Worm (Caenorhabditis elegans) whole organism, young adult: ENCODE data around the gene Y62H9A.12.

ENCODE experiments used
- B0019.2 ChIP-seq: fragments of 200-800 bp; sonication (Bioruptor generic); conservative IDR thresholded peaks from 2 replicates; pipeline ENCODE4 v1.3.6; 2022; ENCODE audit warnings: missing genetic modification reagents, missing genetic modification characterization, missing compliant biosample characterization
- B0035.1 ChIP-seq: sonication (generic microtip); optimal IDR thresholded peaks from 2 replicates; lab custom pipeline; 2016; ENCODE audit warnings: missing genetic modification characterization, mild to moderate bottlenecking, missing compliant biosample characterization, missing genotype, missing genetic modification reagents
- B0261.1 ChIP-seq: sonication (generic microtip); optimal IDR thresholded peaks from 2 replicates; lab custom pipeline; 2016; ENCODE audit warnings: mild to moderate bottlenecking, missing genetic modification characterization, moderate library complexity, missing compliant biosample characterization
- C06A6.2 ChIP-seq: fragments of 200-800 bp; sonication (Bioruptor generic); conservative IDR thresholded peaks from 2 replicates; pipeline ENCODE4 v1.3.6; 2022; ENCODE audit warnings: missing genetic modification characterization, missing compliant biosample characterization
- C17E4.6 ChIP-seq: fragments of 200-800 bp; sonication (Bioruptor generic); IDR thresholded peaks from 2 replicates; pipeline ENCODE4 v1.3.6; 2022; ENCODE audit warnings: missing genetic modification reagents, missing genetic modification characterization, missing compliant biosample characterization
- F10E7.11 ChIP-seq: sonication (generic microtip); optimal IDR thresholded peaks from 2 replicates; lab custom pipeline; 2017; ENCODE audit warnings: mild to moderate bottlenecking, missing genetic modification characterization, moderate library complexity, missing compliant biosample characterization
- F33H1.4 ChIP-seq: fragments of 200-800 bp; sonication (Bioruptor generic); IDR thresholded peaks from 2 replicates; pipeline ENCODE4 v1.3.6; 2022; ENCODE audit warnings: missing genetic modification reagents, missing genetic modification characterization, missing compliant biosample characterization
- F39B2.1 ChIP-seq: fragments of 200-800 bp; sonication (Bioruptor generic); IDR thresholded peaks from 2 replicates; pipeline ENCODE4 v1.3.6; 2022; ENCODE audit warnings: missing genetic modification reagents, missing genetic modification characterization, missing compliant biosample characterization
- F49E8.2 ChIP-seq: sonication (generic microtip); optimal IDR thresholded peaks from 3 replicates; lab custom pipeline; 2017; ENCODE audit warnings: missing genetic modification characterization, mild to moderate bottlenecking, missing compliant biosample characterization, antibody characterized with exemption, moderate library complexity; ENCODE audit not compliant: insufficient read depth
- F57A8.1 ChIP-seq: fragments of 200-800 bp; sonication (Bioruptor generic); optimal IDR thresholded peaks from 2 replicates; lab custom pipeline; 2018; ENCODE audit warnings: mild to moderate bottlenecking, missing genetic modification characterization, moderate library complexity, missing compliant biosample characterization
- F57C9.4 ChIP-seq: sonication (generic microtip); optimal IDR thresholded peaks from 2 replicates; lab custom pipeline; 2017; ENCODE audit warnings: mild to moderate bottlenecking, missing genetic modification characterization, missing compliant biosample characterization
- K11D2.4 ChIP-seq: fragments of 200-800 bp; sonication (Bioruptor generic); IDR thresholded peaks from 2 replicates; pipeline ENCODE4 v1.3.6; 2022; ENCODE audit warnings: missing genetic modification reagents, missing genetic modification characterization, missing compliant biosample characterization
- K12H6.12 ChIP-seq: fragments of 200-800 bp; sonication (Bioruptor generic); optimal IDR thresholded peaks from 2 replicates; lab custom pipeline; 2018; ENCODE audit warnings: mild to moderate bottlenecking, missing genetic modification characterization, missing compliant biosample characterization
- Y53F4B.3 ChIP-seq: fragments of 200-800 bp; sonication (Bioruptor generic); IDR thresholded peaks from 2 replicates; pipeline ENCODE4 v1.3.6; 2022; ENCODE audit warnings: missing genetic modification reagents, missing genetic modification characterization, missing compliant biosample characterization
- Y79H2A.3 ChIP-seq: fragments of 200-800 bp; sonication (Bioruptor generic); conservative IDR thresholded peaks from 2 replicates; pipeline ENCODE4 v1.3.6; 2022; ENCODE audit warnings: missing genetic modification reagents, missing genetic modification characterization, missing compliant biosample characterization
- ZK185.1 ChIP-seq: sonication (generic microtip); optimal IDR thresholded peaks from 2 replicates; lab custom pipeline; 2016; ENCODE audit warnings: mild to moderate bottlenecking, missing genetic modification characterization, missing compliant biosample characterization; ENCODE audit not compliant: poor library complexity, severe bottlenecking
- atf-7 ChIP-seq: sonication (generic microtip); optimal IDR thresholded peaks from 2 replicates; lab custom pipeline; 2017; ENCODE audit warnings: mild to moderate bottlenecking, missing genetic modification characterization, missing compliant biosample characterization
- athp-1 ChIP-seq: sonication (generic microtip); optimal IDR thresholded peaks from 2 replicates; lab custom pipeline; 2017; ENCODE audit warnings: mild to moderate bottlenecking, missing genetic modification characterization, missing compliant biosample characterization
- bed-1 ChIP-seq: fragments of 200-800 bp; sonication (Bioruptor generic); IDR thresholded peaks from 2 replicates; pipeline ENCODE4 v1.3.6; 2022; ENCODE audit warnings: missing genetic modification reagents, missing genetic modification characterization, missing compliant biosample characterization
- bed-2 ChIP-seq: fragments of 200-800 bp; sonication (Bioruptor generic); IDR thresholded peaks from 2 replicates; pipeline ENCODE4 v1.3.6; 2022; ENCODE audit warnings: missing genetic modification reagents, missing genetic modification characterization, missing compliant biosample characterization
- ccch-3 ChIP-seq: fragments of 200-800 bp; sonication (Bioruptor generic); optimal IDR thresholded peaks from 2 replicates; lab custom pipeline; 2018; ENCODE audit warnings: mild to moderate bottlenecking, missing genetic modification characterization, missing compliant biosample characterization
- ceh-40 ChIP-seq: fragments of 200-800 bp; sonication (Bioruptor generic); IDR thresholded peaks from 2 replicates; pipeline ENCODE4 v1.3.6; 2022; ENCODE audit warnings: missing genetic modification characterization, missing compliant biosample characterization
- ceh-79 ChIP-seq: sonication (generic microtip); optimal IDR thresholded peaks from 2 replicates; lab custom pipeline; 2017; ENCODE audit warnings: mild to moderate bottlenecking, missing genetic modification characterization, missing compliant biosample characterization
- ceh-91 ChIP-seq: fragments of 200-800 bp; sonication (Bioruptor generic); IDR thresholded peaks from 2 replicates; pipeline ENCODE4 v1.3.6; 2022; ENCODE audit warnings: missing genetic modification reagents, missing genetic modification characterization, missing compliant biosample characterization
- dpl-1 ChIP-seq: fragments of 150-350 bp; optimal IDR thresholded peaks from 2 replicates; lab custom pipeline; 2014; ENCODE audit warnings: missing biosample characterization, missing genetic modification reagents, missing genetic modification characterization
- egl-44 ChIP-seq: fragments of 200-800 bp; sonication (Bioruptor generic); IDR thresholded peaks from 2 replicates; pipeline ENCODE4 v1.3.6; 2022; ENCODE audit warnings: missing genetic modification reagents, missing genetic modification characterization, missing compliant biosample characterization
- ekl-4 ChIP-seq: fragments of 200-800 bp; sonication (Bioruptor generic); IDR thresholded peaks from 2 replicates; pipeline ENCODE4 v1.3.6; 2022; ENCODE audit warnings: missing genetic modification reagents, missing genetic modification characterization, missing compliant biosample characterization
- fkh-3 ChIP-seq: sonication (generic microtip); optimal IDR thresholded peaks from 2 replicates; lab custom pipeline; 2016; ENCODE audit warnings: mild to moderate bottlenecking, missing genetic modification characterization, missing compliant biosample characterization
- gei-17 ChIP-seq: fragments of 200-800 bp; sonication (Bioruptor generic); optimal IDR thresholded peaks from 2 replicates; lab custom pipeline; 2018; ENCODE audit warnings: mild to moderate bottlenecking, missing genetic modification characterization, missing compliant biosample characterization
- hmg-20 ChIP-seq: fragments of 200-800 bp; sonication (Bioruptor generic); IDR thresholded peaks from 2 replicates; pipeline ENCODE4 v1.3.6; 2022; ENCODE audit warnings: missing genetic modification reagents, missing genetic modification characterization, missing compliant biosample characterization
- hsf-1 ChIP-seq: fragments of 200-800 bp; sonication (Bioruptor generic); IDR thresholded peaks from 2 replicates; pipeline ENCODE4 v1.3.6; 2022; ENCODE audit warnings: missing genetic modification reagents, missing genetic modification characterization, missing compliant biosample characterization
- lag-1 ChIP-seq: fragments of 200-800 bp; sonication (Bioruptor generic); IDR thresholded peaks from 2 replicates; pipeline ENCODE4 v1.3.6; 2022; ENCODE audit warnings: missing genetic modification reagents, missing genetic modification characterization, missing compliant biosample characterization
- madf-10 ChIP-seq: sonication (generic microtip); optimal IDR thresholded peaks from 2 replicates; lab custom pipeline; 2016; ENCODE audit warnings: mild to moderate bottlenecking, missing genetic modification characterization, missing compliant biosample characterization
- madf-8 ChIP-seq: fragments of 200-800 bp; sonication (Bioruptor generic); conservative IDR thresholded peaks from 2 replicates; pipeline ENCODE4 v1.3.6; 2022; ENCODE audit warnings: missing genetic modification reagents, missing genetic modification characterization, missing compliant biosample characterization
- mxl-1 ChIP-seq: sonication (generic microtip); optimal IDR thresholded peaks from 2 replicates; lab custom pipeline; 2016; ENCODE audit warnings: missing genetic modification characterization, missing compliant biosample characterization
- nfyb-1 ChIP-seq: fragments of 200-800 bp; sonication (Bioruptor generic); IDR thresholded peaks from 2 replicates; pipeline ENCODE4 v1.3.6; 2022; ENCODE audit warnings: missing genetic modification reagents, missing genetic modification characterization, missing compliant biosample characterization
- nhr-27 ChIP-seq: fragments of 200-800 bp; sonication (Bioruptor generic); optimal IDR thresholded peaks from 2 replicates; lab custom pipeline; 2018; ENCODE audit warnings: mild to moderate bottlenecking, missing genetic modification characterization, moderate library complexity, missing compliant biosample characterization
- nhr-90 ChIP-seq: sonication (generic microtip); optimal IDR thresholded peaks from 2 replicates; lab custom pipeline; 2016; ENCODE audit warnings: missing genotype, mild to moderate bottlenecking, missing genetic modification characterization, missing compliant biosample characterization
- pbrm-1 ChIP-seq: fragments of 200-800 bp; sonication (Bioruptor generic); IDR thresholded peaks from 2 replicates; pipeline ENCODE4 v1.3.6; 2022; ENCODE audit warnings: missing genetic modification reagents, missing genetic modification characterization, missing compliant biosample characterization
- repo-1 ChIP-seq: sonication (generic microtip); optimal IDR thresholded peaks from 2 replicates; lab custom pipeline; 2017; ENCODE audit warnings: mild to moderate bottlenecking, missing genetic modification characterization, missing compliant biosample characterization
- sdz-38 ChIP-seq: sonication (generic microtip); optimal IDR thresholded peaks from 2 replicates; lab custom pipeline; 2016; ENCODE audit warnings: missing genotype, missing genetic modification characterization, missing compliant biosample characterization
- sea-2 ChIP-seq: fragments of 200-800 bp; sonication (Bioruptor generic); IDR thresholded peaks from 2 replicates; pipeline ENCODE4 v1.3.6; 2022; ENCODE audit warnings: missing genetic modification characterization, missing compliant biosample characterization
- snpc-1.1 ChIP-seq: sonication (generic microtip); optimal IDR thresholded peaks from 2 replicates; lab custom pipeline; 2017; ENCODE audit warnings: missing genetic modification characterization, mild to moderate bottlenecking, missing compliant biosample characterization, antibody characterized with exemption, moderate library complexity, missing genotype, missing genetic modification reagents; ENCODE audit not compliant: insufficient read depth
- snpc-4 ChIP-seq, 5 experiments: fragments of 150-350 bp in 1 of 5; sonication (generic microtip) in 4 of 5; optimal IDR thresholded peaks; 2 replicates each; lab custom pipeline; 2014 to 2018; ENCODE audit warnings: missing genetic modification characterization in 5 of 5, missing biosample characterization in 3 of 5, antibody characterized with exemption in 2 of 5, mild to moderate bottlenecking in 2 of 5, missing compliant biosample characterization in 2 of 5, missing genotype in 2 of 5, moderate library complexity in 2 of 5, missing genetic modification reagents in 1 of 5
- xnd-1 ChIP-seq: sonication (generic microtip); optimal IDR thresholded peaks from 2 replicates; lab custom pipeline; 2016; ENCODE audit warnings: missing genotype, missing genetic modification reagents, missing genetic modification characterization, missing compliant biosample characterization
- zim-3 ChIP-seq: sonication (generic microtip); optimal IDR thresholded peaks from 2 replicates; lab custom pipeline; 2017; ENCODE audit warnings: mild to moderate bottlenecking, missing genetic modification characterization, moderate library complexity, missing compliant biosample characterization
- ztf-22 ChIP-seq: fragments of 200-800 bp; sonication (Bioruptor generic); optimal IDR thresholded peaks from 2 replicates; lab custom pipeline; 2018; ENCODE audit warnings: mild to moderate bottlenecking, missing genetic modification characterization, moderate library complexity, missing compliant biosample characterization
- ztf-26 ChIP-seq: sonication (generic microtip); optimal IDR thresholded peaks from 2 replicates; lab custom pipeline; 2017; ENCODE audit warnings: missing genetic modification characterization, missing compliant biosample characterization

The Y62H9A.12 gene

ce11 chrX:11933547-11933946 lies 19.6 kb downstream of the Y62H9A.12 start (continued):
- no peak for TF ChIP-seq ceh-79
- TF ChIP-seq zim-3 (tag; lab: Kevin White, UChicago): peak; percentile 14
- no peak for TF ChIP-seq K12H6.12 (tag; lab: Kevin White, UChicago)
- TF ChIP-seq fkh-3 (tag; lab: Kevin White, UChicago): no peak
- TF ChIP-seq sea-2 (GFP tag; lab: Robert Waterston, UW): peak; percentile 82; the same call in 1 of the 2 replicates
- TF ChIP-seq hsf-1 (GFP tag; lab: Robert Waterston, UW): no peak
- no peak for TF ChIP-seq bed-2 (GFP tag; lab: Robert Waterston, UW)
- no peak for TF ChIP-seq F33H1.4 (GFP tag; lab: Robert Waterston, UW)
- TF ChIP-seq B0261.1: peak; percentile 89
- no peak for TF ChIP-seq nhr-27
- TF ChIP-seq hmg-20 (GFP tag; lab: Robert Waterston, UW): peak; percentile 16; the same call in 1 of the 2 replicates
- TF ChIP-seq lag-1 (GFP tag; lab: Robert Waterston, UW): no peak
- peak; percentile 22 for TF ChIP-seq F57A8.1 (GFP tag; lab: Kevin White, UChicago)
- TF ChIP-seq snpc-1.1 (tag; lab: Kevin White, UChicago): no peak
- peak; percentile 58 for TF ChIP-seq athp-1 (tag; lab: Kevin White, UChicago)
- no peak for TF ChIP-seq F10E7.11 (tag; lab: Kevin White, UChicago)
- TF ChIP-seq snpc-4 (GFP tag; optimal IDR thresholded peaks at IDR 0.05; lab: Kevin White, UChicago): peak; percentile 39
- TF ChIP-seq snpc-4 (tag; optimal IDR thresholded peaks at IDR 0.05; lab: Kevin White, UChicago): peak in 2 of 4 experiments; percentile 56 to 70
- peak; percentile 26 for TF ChIP-seq atf-7 (tag; lab: Kevin White, UChicago)
- TF ChIP-seq C06A6.2: no peak
- no peak for TF ChIP-seq madf-8 (GFP tag; lab: Robert Waterston, UW)
- TF ChIP-seq B0019.2 (GFP tag; lab: Robert Waterston, UW): no peak
- TF ChIP-seq B0035.1: peak; percentile 42
- 0 out of 2 replicates have a peak, but pooled peaks have one; percentile 26 for TF ChIP-seq Y53F4B.3
- TF ChIP-seq ekl-4 (GFP tag; lab: Robert Waterston, UW): no peak
- peak; percentile 78 for TF ChIP-seq pbrm-1
- 0 out of 2 replicates have a peak, but pooled peaks have one; percentile 50 for TF ChIP-seq ceh-40
- TF ChIP-seq ZK185.1 (tag; lab: Kevin White, UChicago): peak; percentile 50
- no peak for TF ChIP-seq C17E4.6 (GFP tag; lab: Robert Waterston, UW)
- TF ChIP-seq F57C9.4 (tag; lab: Kevin White, UChicago): no peak
- no peak for TF ChIP-seq gei-17 (GFP tag; lab: Kevin White, UChicago)
- no peak for TF ChIP-seq dpl-1 (GFP tag; lab: Kevin White, UChicago)
- peak; percentile 78; the same call in 1 of the 2 replicates for TF ChIP-seq egl-44
- no peak for TF ChIP-seq F49E8.2 (tag; lab: Kevin White, UChicago)
- no peak for TF ChIP-seq ceh-91 (GFP tag; lab: Robert Waterston, UW)
- TF ChIP-seq K11D2.4 (GFP tag; lab: Robert Waterston, UW): no peak
- TF ChIP-seq ztf-26: no peak
- TF ChIP-seq repo-1: no peak
- TF ChIP-seq F39B2.1 (GFP tag; lab: Robert Waterston, UW): 0 out of 2 replicates have a peak, but pooled peaks have one; percentile 21
- peak; percentile 79 for TF ChIP-seq nhr-90 (tag; lab: Kevin White, UChicago)
- no peak for TF ChIP-seq ztf-22 (GFP tag; lab: Kevin White, UChicago)
- no peak for TF ChIP-seq ccch-3
- TF ChIP-seq nfyb-1 (GFP tag; lab: Robert Waterston, UW): peak; percentile 67
- TF ChIP-seq madf-10 (tag; lab: Kevin White, UChicago): peak; percentile 35
- peak; percentile 85 for TF ChIP-seq mxl-1
- TF ChIP-seq sdz-38 (tag; lab: Kevin White, UChicago): no peak
- no peak for TF ChIP-seq xnd-1 (tag; lab: Kevin White, UChicago)
- TF ChIP-seq Y79H2A.3 (GFP tag; lab: Robert Waterston, UW): no peak
- TF ChIP-seq bed-1 (GFP tag; lab: Robert Waterston, UW): peak; percentile 56; the same call in 1 of the 2 replicates
